Fruit fly (Drosophila melanogaster) whole organism, prepupa: ENCODE data around the gene Mst87F.
A peak's percentile ranks its signal among the peaks of the same experiment; 100 is the strongest.

Source experiments
- Blimp-1 ChIP-seq: fragments of 200-800 bp; sonication (Bioruptor generic); optimal IDR thresholded peaks from 3 replicates; lab custom pipeline; 2017; ENCODE audit warnings: missing biosample characterization, missing genetic modification characterization, mild to moderate bottlenecking, moderate library complexity, missing genetic modification reagents
- CG10669 ChIP-seq: fragments of 200-800 bp; sonication (Bioruptor generic); optimal IDR thresholded peaks from 3 replicates; lab custom pipeline; 2018; ENCODE audit warnings: missing biosample characterization, mild to moderate bottlenecking, missing genetic modification characterization, moderate library complexity
- CG11294 ChIP-seq: fragments of 200-800 bp; sonication (Bioruptor generic); IDR thresholded peaks from 2 replicates; pipeline ENCODE4 v1.3.6; 2022; ENCODE audit warnings: missing biosample characterization, missing genetic modification characterization
- CG11762 ChIP-seq: fragments of 200-800 bp; sonication (Bioruptor generic); optimal IDR thresholded peaks from 3 replicates; lab custom pipeline; 2016; ENCODE audit warnings: missing biosample characterization, missing genetic modification characterization; ENCODE audit not compliant: insufficient read depth
- CG15336 ChIP-seq: fragments of 200-800 bp; sonication (Bioruptor generic); IDR thresholded peaks from 2 replicates; pipeline ENCODE4 v1.3.6; 2022; ENCODE audit warnings: missing biosample characterization, missing genetic modification characterization
- CG1621 ChIP-seq: fragments of 200-800 bp; sonication (Bioruptor generic); optimal IDR thresholded peaks from 3 replicates; lab custom pipeline; 2018; ENCODE audit warnings: missing biosample characterization, mild to moderate bottlenecking, missing genetic modification characterization
- CG16779 ChIP-seq: fragments of 200-800 bp; sonication (Bioruptor generic); optimal IDR thresholded peaks from 3 replicates; lab custom pipeline; 2017; ENCODE audit warnings: missing biosample characterization, mild to moderate bottlenecking, missing genetic modification characterization
- CG31627 ChIP-seq: fragments of 200-800 bp; sonication (Bioruptor generic); optimal IDR thresholded peaks from 3 replicates; lab custom pipeline; 2016; ENCODE audit warnings: missing biosample characterization, missing genetic modification characterization
- CG32006 ChIP-seq: fragments of 200-800 bp; sonication (Bioruptor generic); optimal IDR thresholded peaks from 3 replicates; lab custom pipeline; 2017; ENCODE audit warnings: missing biosample characterization, mild to moderate bottlenecking, missing genetic modification characterization
- CG4318 ChIP-seq: fragments of 200-800 bp; sonication (Bioruptor generic); optimal IDR thresholded peaks from 3 replicates; lab custom pipeline; 2017; ENCODE audit warnings: missing biosample characterization, mild to moderate bottlenecking, missing genetic modification characterization
- CG6276 ChIP-seq: fragments of 200-800 bp; sonication (Bioruptor generic); optimal IDR thresholded peaks from 2 replicates; lab custom pipeline; 2017; ENCODE audit warnings: missing biosample characterization, mild to moderate bottlenecking, missing genetic modification characterization
- CG6792 ChIP-seq: fragments of 200-800 bp; sonication (Bioruptor generic); optimal IDR thresholded peaks from 3 replicates; lab custom pipeline; 2016; ENCODE audit warnings: missing biosample characterization, missing genetic modification characterization
- CG8319 ChIP-seq: fragments of 200-800 bp; sonication (Bioruptor generic); optimal IDR thresholded peaks from 3 replicates; lab custom pipeline; 2016; ENCODE audit warnings: missing biosample characterization, missing genetic modification characterization
- Eip75B ChIP-seq: fragments of 200-800 bp; sonication (Bioruptor generic); optimal IDR thresholded peaks from 3 replicates; lab custom pipeline; 2016; ENCODE audit warnings: missing biosample characterization, missing genetic modification characterization
- Eip78C ChIP-seq: fragments of 200-800 bp; sonication (Bioruptor generic); peaks from one replicate; lab custom pipeline; 2016; ENCODE audit warnings: missing biosample characterization, missing genetic modification characterization
- Ets21C ChIP-seq: fragments of 200-800 bp; sonication (Bioruptor generic); optimal IDR thresholded peaks from 3 replicates; lab custom pipeline; 2016; ENCODE audit warnings: missing biosample characterization, missing genetic modification characterization
- Ets96B ChIP-seq: fragments of 200-800 bp; optimal IDR thresholded peaks from 2 replicates; lab custom pipeline; 2019; ENCODE audit warnings: missing biosample characterization, mild to moderate bottlenecking, missing genetic modification characterization, moderate library complexity
- Gug ChIP-seq: fragments of 200-800 bp; sonication (Bioruptor generic); IDR thresholded peaks from 2 replicates; pipeline ENCODE4 v1.3.6; 2022; ENCODE audit warnings: missing biosample characterization, missing genetic modification characterization
- Hr38 ChIP-seq: sonication (Bioruptor generic); optimal IDR thresholded peaks from 2 replicates; lab custom pipeline; 2016; ENCODE audit warnings: missing biosample characterization, missing genetic modification characterization
- Hr39 ChIP-seq: fragments of 200-800 bp; sonication (Bioruptor generic); optimal IDR thresholded peaks from 2 replicates; lab custom pipeline; 2016; ENCODE audit warnings: missing biosample characterization, missing genetic modification characterization
- Hr4 ChIP-seq: fragments of 200-800 bp; sonication (Bioruptor generic); optimal IDR thresholded peaks from 3 replicates; lab custom pipeline; 2016; ENCODE audit warnings: missing biosample characterization, missing genetic modification characterization
- Lpt ChIP-seq: fragments of 200-800 bp; sonication (Bioruptor generic); optimal IDR thresholded peaks from 3 replicates; lab custom pipeline; 2016; ENCODE audit warnings: missing biosample characterization, missing genetic modification characterization
- Met ChIP-seq: fragments of 200-800 bp; sonication (Bioruptor generic); optimal IDR thresholded peaks from 3 replicates; lab custom pipeline; 2016; ENCODE audit warnings: missing biosample characterization, missing genetic modification characterization
- OdsH ChIP-seq: fragments of 200-800 bp; sonication (Bioruptor generic); optimal IDR thresholded peaks from 3 replicates; lab custom pipeline; 2016; ENCODE audit warnings: missing biosample characterization, missing genetic modification characterization
- Smox ChIP-seq: fragments of 200-800 bp; sonication (Bioruptor generic); optimal IDR thresholded peaks from 3 replicates; lab custom pipeline; 2016; ENCODE audit warnings: missing biosample characterization, missing genetic modification characterization
- Sox102F ChIP-seq: fragments of 200-800 bp; sonication (Bioruptor generic); optimal IDR thresholded peaks from 2 replicates; lab custom pipeline; 2016; ENCODE audit warnings: missing biosample characterization, mild to moderate bottlenecking, missing genetic modification characterization
- Sox14 ChIP-seq: fragments of 200-800 bp; sonication (Bioruptor generic); optimal IDR thresholded peaks from 3 replicates; lab custom pipeline; 2016; ENCODE audit warnings: missing biosample characterization, missing genetic modification characterization
- Sox15 ChIP-seq: fragments of 200-800 bp; sonication (Bioruptor generic); optimal IDR thresholded peaks from 3 replicates; lab custom pipeline; 2016; ENCODE audit warnings: missing biosample characterization, missing genetic modification characterization
- cyc ChIP-seq: fragments of 200-800 bp; sonication (Bioruptor generic); optimal IDR thresholded peaks from 3 replicates; lab custom pipeline; 2016; ENCODE audit warnings: missing biosample characterization, missing genetic modification characterization
- dac ChIP-seq: fragments of 200-800 bp; sonication (Bioruptor generic); optimal IDR thresholded peaks from 2 replicates; lab custom pipeline; 2017; ENCODE audit warnings: missing biosample characterization, mild to moderate bottlenecking, missing genetic modification characterization
- dsx ChIP-seq: fragments of 200-800 bp; optimal IDR thresholded peaks from 3 replicates; lab custom pipeline; 2019; ENCODE audit warnings: missing biosample characterization, mild to moderate bottlenecking, missing genetic modification characterization, moderate library complexity; ENCODE audit not compliant: poor library complexity, severe bottlenecking
- eg ChIP-seq: fragments of 200-800 bp; sonication (Bioruptor generic); IDR thresholded peaks from 3 replicates; pipeline ENCODE4 v1.3.6; 2022; ENCODE audit warnings: missing biosample characterization, missing genetic modification characterization
- esn ChIP-seq: fragments of 200-800 bp; sonication (Bioruptor generic); optimal IDR thresholded peaks from 2 replicates; lab custom pipeline; 2016; ENCODE audit warnings: missing biosample characterization, mild to moderate bottlenecking, missing genetic modification characterization, moderate library complexity
- fd59A ChIP-seq: fragments of 200-800 bp; sonication (Bioruptor generic); optimal IDR thresholded peaks from 2 replicates; lab custom pipeline; 2017; ENCODE audit warnings: missing biosample characterization, mild to moderate bottlenecking, missing genetic modification characterization, missing genetic modification reagents
- fkh ChIP-seq: fragments of 200-800 bp; sonication (Bioruptor generic); optimal IDR thresholded peaks from 3 replicates; lab custom pipeline; 2017; ENCODE audit warnings: missing biosample characterization, mild to moderate bottlenecking, missing genetic modification characterization, moderate library complexity
- lz ChIP-seq: fragments of 200-800 bp; sonication (Bioruptor generic); optimal IDR thresholded peaks from 3 replicates; lab custom pipeline; 2016; ENCODE audit warnings: missing biosample characterization, missing genetic modification characterization
- net ChIP-seq: fragments of 200-800 bp; sonication (Bioruptor generic); optimal IDR thresholded peaks from 3 replicates; lab custom pipeline; 2016; ENCODE audit warnings: missing biosample characterization, missing genetic modification characterization
- salr ChIP-seq, 2 experiments: fragments of 200-800 bp; sonication (Bioruptor generic); optimal IDR thresholded peaks; 3 replicates each; lab custom pipeline; 2016 to 2018; ENCODE audit warnings: missing biosample characterization in 2 of 2, missing genetic modification characterization in 2 of 2, mild to moderate bottlenecking in 1 of 2
- ss ChIP-seq, 2 experiments: fragments of 200-800 bp; sonication (Bioruptor generic); optimal IDR thresholded peaks; 2 replicates in 1 of 2; 3 replicates in 1 of 2; lab custom pipeline; 2017 to 2018; ENCODE audit warnings: mild to moderate bottlenecking in 2 of 2, missing biosample characterization in 2 of 2, missing genetic modification characterization in 2 of 2, moderate library complexity in 1 of 2
- svp ChIP-seq: fragments of 200-800 bp; sonication (Bioruptor generic); peaks from one replicate; lab custom pipeline; 2016; ENCODE audit warnings: missing biosample characterization, missing genetic modification characterization
- topi ChIP-seq: fragments of 200-800 bp; sonication (Bioruptor generic); optimal IDR thresholded peaks from 3 replicates; lab custom pipeline; 2016; ENCODE audit warnings: missing biosample characterization, missing genetic modification characterization

Mst87F gene

dm6 chr3R:13799567-13800429 lies 28.0 kb downstream of the Mst87F start (continued):
- TF ChIP-seq CG16779 (tag; lab: Kevin White, UChicago) (no peak), Hr39 (no peak), Blimp-1 (GFP tag; lab: Kevin White, UChicago) (no peak), CG32006 (GFP tag; lab: Kevin White, UChicago) (peak; percentile 46), Sox14 (GFP tag; lab: Kevin White, UChicago) (no peak), CG15336 (GFP tag; lab: Robert Waterston, UW) (0 out of 2 replicates have a peak, but pooled peaks have one; percentile 19), fd59A (GFP tag; lab: Kevin White, UChicago) (no peak), Eip75B (GFP tag; lab: Kevin White, UChicago) (no peak), Sox102F (GFP tag; lab: Kevin White, UChicago) (no peak), salr (GFP tag; optimal IDR thresholded peaks at IDR 0.05; lab: Kevin White, UChicago) (peak in 1 of 2 experiments; percentile 10), Lpt (no peak), Eip78C (GFP tag; lab: Kevin White, UChicago) (peak; percentile 72), CG4318 (GFP tag; lab: Kevin White, UChicago) (no peak), CG8319 (GFP tag; lab: Kevin White, UChicago) (no peak), cyc (GFP tag; lab: Kevin White, UChicago) (no peak), Gug (no peak), lz (GFP tag; lab: Kevin White, UChicago) (no peak)
- TF ChIP-seq, all 60 proteins: peak for 21

- TF ChIP-seq Eip78C (GFP tag; lab: Kevin White, UChicago) (peak; percentile 40), svp (GFP tag; lab: Kevin White, UChicago) (peak; percentile 38), OdsH (GFP tag; lab: Kevin White, UChicago) (no peak), CG6276 (no peak), Ets96B (tag; lab: Kevin White, UChicago) (no peak), fkh (GFP tag; lab: Kevin White, UChicago) (peak; percentile 39), Ets21C (GFP tag; lab: Kevin White, UChicago) (no peak), CG10669 (no peak), dsx (GFP tag; lab: Kevin White, UChicago) (no peak), lz (GFP tag; lab: Kevin White, UChicago) (no peak), Met (GFP tag; lab: Kevin White, UChicago) (no peak), ss (GFP tag; optimal IDR thresholded peaks at IDR 0.05; lab: Kevin White, UChicago) (no peak), fd59A (GFP tag; lab: Kevin White, UChicago) (no peak), esn (no peak), Smox (GFP tag; lab: Kevin White, UChicago) (no peak)
- TF ChIP-seq, all 60 proteins: peak for 3
Measured at dm6 chr3R:13797823-13798446, 29.9 kb downstream of the Mst87F start.

dm6 chr3R:13797269-13797677 lies 30.5 kb downstream of the Mst87F start:
- no peak for TF ChIP-seq cyc (GFP tag; lab: Kevin White, UChicago)
- peak; percentile 0 for TF ChIP-seq CG31627 (GFP tag; lab: Kevin White, UChicago)
- no peak for TF ChIP-seq CG8319 (GFP tag; lab: Kevin White, UChicago)
- no peak for TF ChIP-seq CG16779 (tag; lab: Kevin White, UChicago)
- TF ChIP-seq CG15336 (GFP tag; lab: Robert Waterston, UW), result peak; percentile 81
- peak; percentile 51 for TF ChIP-seq Gug
- peak; percentile 84 for TF ChIP-seq Hr4
- TF ChIP-seq topi (GFP tag; lab: Kevin White, UChicago), result peak; percentile 25
- TF ChIP-seq OdsH (GFP tag; lab: Kevin White, UChicago), result peak; percentile 45
- no peak for TF ChIP-seq Smox (GFP tag; lab: Kevin White, UChicago)
- TF ChIP-seq fkh (GFP tag; lab: Kevin White, UChicago), result no peak
- TF ChIP-seq CG11294, result no peak
- peak; percentile 20 for TF ChIP-seq Sox14 (GFP tag; lab: Kevin White, UChicago)
- TF ChIP-seq dac, result peak; percentile 54
- TF ChIP-seq esn, result no peak
- no peak for TF ChIP-seq CG1621
- TF ChIP-seq net (GFP tag; lab: Kevin White, UChicago), result peak; percentile 29
- no peak for TF ChIP-seq Blimp-1 (GFP tag; lab: Kevin White, UChicago)
- TF ChIP-seq fd59A (GFP tag; lab: Kevin White, UChicago), result no peak
- no peak for TF ChIP-seq Eip75B (GFP tag; lab: Kevin White, UChicago)
- no peak for TF ChIP-seq dsx (GFP tag; lab: Kevin White, UChicago)
- no peak for TF ChIP-seq Met (GFP tag; lab: Kevin White, UChicago)
- no peak for TF ChIP-seq Ets21C (GFP tag; lab: Kevin White, UChicago)
- no peak for TF ChIP-seq Hr39
- TF ChIP-seq CG32006 (GFP tag; lab: Kevin White, UChicago), result peak; percentile 86
- peak; percentile 30 for TF ChIP-seq CG11762 (GFP tag; lab: Kevin White, UChicago)
- no peak for TF ChIP-seq Sox15
- no peak for TF ChIP-seq CG6792 (GFP tag; lab: Kevin White, UChicago)
- peak; percentile 66 for TF ChIP-seq eg (GFP tag; lab: Robert Waterston, UW)
- TF ChIP-seq lz (GFP tag; lab: Kevin White, UChicago), result no peak
- TF ChIP-seq CG10669, result no peak
- TF ChIP-seq Hr38 (GFP tag; lab: Kevin White, UChicago), result no peak
